Worm (Caenorhabditis elegans) whole organism, early embryonic: Measurements from ENCODE around the gene Y53C12A.11.

ENCODE experiments used
- ama-1 ChIP-seq: fragments of 150-350 bp; optimal IDR thresholded peaks from 2 replicates; lab custom pipeline; 2014
- hmbx-1 ChIP-seq: sonication (generic microtip); optimal IDR thresholded peaks from 2 replicates; lab custom pipeline; 2016; ENCODE audit warnings: mild to moderate bottlenecking, missing genetic modification characterization, missing compliant biosample characterization

ce11 chrII:9741400-9741799 is 22.9 kb upstream of the Y53C12A.11 start:
- TF ChIP-seq ama-1 (lab: Kevin White, UChicago) (no peak), hmbx-1 (tag; lab: Kevin White, UChicago) (no peak)
